Fruit fly (Drosophila melanogaster) whole organism, embryonic: Measurements from ENCODE around the gene Amacr.

Source experiments
- C15 ChIP-seq: fragments of 200-800 bp; sonication (Bioruptor generic); IDR thresholded peaks from 3 replicates; pipeline ENCODE4 v1.3.6; 2022; ENCODE audit warnings: missing biosample characterization, missing genetic modification characterization
- CG10267 ChIP-seq: fragments of 200-800 bp; sonication (Bioruptor generic); optimal IDR thresholded peaks from 2 replicates; lab custom pipeline; 2018; ENCODE audit warnings: missing biosample characterization, mild to moderate bottlenecking, missing genetic modification characterization, moderate library complexity
- CG10979 ChIP-seq: fragments of 200-800 bp; sonication (Bioruptor generic); optimal IDR thresholded peaks from 2 replicates; lab custom pipeline; 2018; ENCODE audit warnings: missing biosample characterization, mild to moderate bottlenecking, missing genetic modification characterization, moderate library complexity
- CG11560 ChIP-seq: fragments of 200-800 bp; sonication (Bioruptor generic); IDR thresholded peaks from 3 replicates; pipeline ENCODE4 v1.3.6; 2022; ENCODE audit warnings: missing biosample characterization, missing genetic modification characterization
- CG12299 ChIP-seq: fragments of 200-800 bp; sonication (Bioruptor generic); optimal IDR thresholded peaks from 2 replicates; lab custom pipeline; 2018; ENCODE audit warnings: missing biosample characterization, mild to moderate bottlenecking, missing genetic modification characterization
- CG13424 ChIP-seq: fragments of 200-800 bp; sonication (Bioruptor generic); optimal IDR thresholded peaks from 2 replicates; lab custom pipeline; 2019; ENCODE audit warnings: missing biosample characterization, mild to moderate bottlenecking, missing genetic modification characterization, moderate library complexity
- CG13894 ChIP-seq: fragments of 200-800 bp; sonication (Bioruptor generic); optimal IDR thresholded peaks from 3 replicates; lab custom pipeline; 2018; ENCODE audit warnings: missing biosample characterization, mild to moderate bottlenecking, missing genetic modification characterization, moderate library complexity
- CG17328 ChIP-seq: fragments of 200-800 bp; sonication (Bioruptor generic); IDR thresholded peaks from 2 replicates; pipeline ENCODE4 v1.3.6; 2022; ENCODE audit warnings: missing biosample characterization, missing genetic modification characterization
- CG31224 ChIP-seq: fragments of 200-800 bp; sonication (Bioruptor generic); IDR thresholded peaks from 2 replicates; pipeline ENCODE4 v1.3.6; 2022; ENCODE audit warnings: missing biosample characterization, missing genetic modification characterization
- CG31365 ChIP-seq: fragments of 200-800 bp; sonication (Bioruptor generic); optimal IDR thresholded peaks from 2 replicates; lab custom pipeline; 2018; ENCODE audit warnings: missing biosample characterization, mild to moderate bottlenecking, missing genetic modification characterization
- CG4360 ChIP-seq: fragments of 200-800 bp; sonication (Bioruptor generic); IDR thresholded peaks from 2 replicates; pipeline ENCODE4 v1.3.6; 2022; ENCODE audit warnings: missing biosample characterization, missing genetic modification characterization
- CG7556 ChIP-seq: fragments of 200-800 bp; sonication (Bioruptor generic); optimal IDR thresholded peaks from 2 replicates; lab custom pipeline; 2017; ENCODE audit warnings: missing biosample characterization, mild to moderate bottlenecking, missing genetic modification characterization
- CG7745 ChIP-seq: fragments of 200-800 bp; sonication (Bioruptor generic); optimal IDR thresholded peaks from 2 replicates; lab custom pipeline; 2018; ENCODE audit warnings: missing biosample characterization, mild to moderate bottlenecking, missing genetic modification characterization, moderate library complexity
- CG8089 ChIP-seq: fragments of 200-800 bp; sonication (Bioruptor generic); optimal IDR thresholded peaks from 3 replicates; lab custom pipeline; 2016; ENCODE audit warnings: missing biosample characterization, missing genetic modification characterization
- CG9609 ChIP-seq: fragments of 200-800 bp; sonication (Bioruptor generic); optimal IDR thresholded peaks from 3 replicates; lab custom pipeline; 2016; ENCODE audit warnings: missing biosample characterization, missing genetic modification characterization
- D19A ChIP-seq: fragments of 200-800 bp; optimal IDR thresholded peaks from 3 replicates; lab custom pipeline; 2019; ENCODE audit warnings: missing biosample characterization, mild to moderate bottlenecking, missing genetic modification characterization, moderate library complexity
- Dll ChIP-seq: fragments of 200-800 bp; sonication (Bioruptor generic); IDR thresholded peaks from 4 replicates; pipeline ENCODE4 v1.3.6; 2022; ENCODE audit warnings: missing biosample characterization, missing genetic modification characterization; ENCODE audit not compliant: partially characterized antibody
- HLH4C ChIP-seq: fragments of 200-800 bp; sonication (Bioruptor generic); IDR thresholded peaks from 3 replicates; pipeline ENCODE4 v1.3.6; 2022; ENCODE audit warnings: missing biosample characterization, missing genetic modification characterization; ENCODE audit not compliant: partially characterized antibody
- Jarid2 ChIP-seq: fragments of 200-800 bp; sonication (Bioruptor generic); optimal IDR thresholded peaks from 3 replicates; lab custom pipeline; 2017; ENCODE audit warnings: mild to moderate bottlenecking, missing biosample characterization, missing genetic modification reagents, missing genetic modification characterization
- Max ChIP-seq: fragments of 200-800 bp; sonication (Bioruptor generic); optimal IDR thresholded peaks from 2 replicates; lab custom pipeline; 2016; ENCODE audit warnings: missing biosample characterization, mild to moderate bottlenecking, missing genetic modification characterization
- Med ChIP-seq: fragments of 200-800 bp; sonication (Bioruptor generic); peaks from one replicate; lab custom pipeline; 2016; ENCODE audit warnings: missing biosample characterization, missing genetic modification characterization, mild to moderate bottlenecking, inconsistent platforms, moderate library complexity
- Meics ChIP-seq: fragments of 200-800 bp; sonication (Bioruptor generic); optimal IDR thresholded peaks from 2 replicates; lab custom pipeline; 2017; ENCODE audit warnings: missing biosample characterization, mild to moderate bottlenecking, missing genetic modification characterization
- Mes4 ChIP-seq: fragments of 200-800 bp; sonication (Bioruptor generic); optimal IDR thresholded peaks from 2 replicates; lab custom pipeline; 2016; ENCODE audit warnings: missing biosample characterization, missing genetic modification characterization
- NFAT ChIP-seq: fragments of 200-800 bp; sonication (Bioruptor generic); IDR thresholded peaks from 2 replicates; pipeline ENCODE4 v1.3.6; 2022; ENCODE audit warnings: missing biosample characterization, missing genetic modification characterization
- Oli ChIP-seq: fragments of 200-800 bp; sonication (Bioruptor generic); optimal IDR thresholded peaks from 2 replicates; lab custom pipeline; 2018; ENCODE audit warnings: missing biosample characterization, mild to moderate bottlenecking, missing genetic modification characterization, moderate library complexity
- PHDP ChIP-seq: fragments of 200-800 bp; sonication (Bioruptor generic); optimal IDR thresholded peaks from 3 replicates; lab custom pipeline; 2018; ENCODE audit warnings: missing biosample characterization, mild to moderate bottlenecking, missing genetic modification characterization, moderate library complexity
- Ptx1 ChIP-seq: fragments of 200-800 bp; sonication (Bioruptor generic); IDR thresholded peaks from 2 replicates; pipeline ENCODE4 v1.3.6; 2022; ENCODE audit warnings: missing biosample characterization, missing genetic modification characterization
- Sry-β ChIP-seq: fragments of 200-800 bp; sonication (Bioruptor generic); optimal IDR thresholded peaks from 2 replicates; lab custom pipeline; 2018; ENCODE audit warnings: missing biosample characterization, mild to moderate bottlenecking, missing genetic modification characterization, moderate library complexity
- ase ChIP-seq: fragments of 200-800 bp; sonication (Bioruptor generic); IDR thresholded peaks from 3 replicates; pipeline ENCODE4 v1.3.6; 2022; ENCODE audit warnings: missing biosample characterization, missing genetic modification characterization
- bcd ChIP-seq: fragments of 200-800 bp; sonication (Bioruptor generic); optimal IDR thresholded peaks from 2 replicates; lab custom pipeline; 2017; ENCODE audit warnings: missing biosample characterization, mild to moderate bottlenecking, missing genetic modification characterization
- btn ChIP-seq: fragments of 200-800 bp; sonication (Bioruptor generic); optimal IDR thresholded peaks from 2 replicates; lab custom pipeline; 2016; ENCODE audit warnings: missing biosample characterization, missing genetic modification characterization
- chif ChIP-seq, 2 experiments: fragments of 200-800 bp; sonication (Bioruptor generic); optimal IDR thresholded peaks; 3 replicates each; lab custom pipeline; 2016; ENCODE audit warnings: missing biosample characterization in 2 of 2, missing genetic modification characterization in 2 of 2
- gcm ChIP-seq: fragments of 200-800 bp; sonication (Bioruptor generic); optimal IDR thresholded peaks from 2 replicates; lab custom pipeline; 2019; ENCODE audit warnings: missing biosample characterization, mild to moderate bottlenecking, missing genetic modification characterization, moderate library complexity
- gfzf ChIP-seq: fragments of 200-800 bp; sonication (Bioruptor generic); optimal IDR thresholded peaks from 2 replicates; lab custom pipeline; 2016; ENCODE audit warnings: missing biosample characterization, mild to moderate bottlenecking, missing genetic modification characterization, moderate library complexity
- ham ChIP-seq: fragments of 200-800 bp; sonication (Bioruptor generic); IDR thresholded peaks from 2 replicates; pipeline ENCODE4 v1.3.6; 2022; ENCODE audit warnings: missing biosample characterization, missing genetic modification characterization
- kni ChIP-seq: fragments of 200-800 bp; sonication (Bioruptor generic); optimal IDR thresholded peaks from 3 replicates; lab custom pipeline; 2017; ENCODE audit warnings: mild to moderate bottlenecking, missing biosample characterization, missing genetic modification reagents, missing genetic modification characterization
- lov ChIP-seq, 2 experiments: fragments of 200-800 bp in 1 of 2; fragments of >200 bp in 1 of 2; sonication (Bioruptor generic) in 1 of 2; IDR thresholded peaks in 1 of 2; optimal IDR thresholded peaks in 1 of 2; 2 replicates in 1 of 2; 3 replicates in 1 of 2; pipeline versions ENCODE4 v1.3.6 to Lab custom; 2017 to 2022; ENCODE audit warnings: missing biosample characterization in 1 of 2, missing genetic modification characterization in 1 of 2
- luna ChIP-seq: fragments of 200-800 bp; sonication (Bioruptor generic); optimal IDR thresholded peaks from 2 replicates; lab custom pipeline; 2016; ENCODE audit warnings: missing biosample characterization, missing genetic modification characterization
- odd ChIP-seq: fragments of 200-800 bp; sonication (Bioruptor generic); optimal IDR thresholded peaks from 2 replicates; lab custom pipeline; 2017; ENCODE audit warnings: missing biosample characterization, mild to moderate bottlenecking, missing genetic modification characterization
- onecut ChIP-seq: fragments of 200-800 bp; sonication (Bioruptor generic); IDR thresholded peaks from 2 replicates; pipeline ENCODE4 v1.3.6; 2022; ENCODE audit warnings: missing biosample characterization, missing genetic modification characterization
- pho ChIP-seq: fragments of 200-800 bp; sonication (Bioruptor generic); optimal IDR thresholded peaks from 2 replicates; lab custom pipeline; 2016; ENCODE audit warnings: missing biosample characterization, missing genetic modification characterization
- repo ChIP-seq: fragments of 200-800 bp; sonication (Bioruptor generic); optimal IDR thresholded peaks from 2 replicates; lab custom pipeline; 2016; ENCODE audit warnings: missing biosample characterization, missing genetic modification characterization
- schlank ChIP-seq: fragments of 200-800 bp; sonication (Bioruptor generic); optimal IDR thresholded peaks from 2 replicates; lab custom pipeline; 2018; ENCODE audit warnings: missing biosample characterization, mild to moderate bottlenecking, missing genetic modification characterization
- sens-2 ChIP-seq: fragments of 200-800 bp; sonication (Bioruptor generic); IDR thresholded peaks from 2 replicates; pipeline ENCODE4 v1.3.6; 2022; ENCODE audit warnings: missing biosample characterization, missing genetic modification characterization
- stc ChIP-seq: fragments of 200-800 bp; sonication (Bioruptor generic); IDR thresholded peaks from 2 replicates; pipeline ENCODE4 v1.3.6; 2022; ENCODE audit warnings: missing biosample characterization, missing genetic modification characterization
- tll ChIP-seq, 2 experiments: fragments of 200-800 bp in 1 of 2; fragments of >200 bp in 1 of 2; sonication (Bioruptor generic) in 1 of 2; optimal IDR thresholded peaks; 2 replicates each; lab custom pipeline; 2017 to 2019; ENCODE audit warnings: missing biosample characterization in 2 of 2, missing genetic modification characterization in 2 of 2, mild to moderate bottlenecking in 1 of 2, moderate library complexity in 1 of 2
- unpg ChIP-seq: fragments of 200-800 bp; sonication (Bioruptor generic); optimal IDR thresholded peaks from 3 replicates; lab custom pipeline; 2018; ENCODE audit warnings: missing biosample characterization, mild to moderate bottlenecking, missing genetic modification characterization, moderate library complexity
- zf30C ChIP-seq: fragments of 200-800 bp; sonication (Bioruptor generic); optimal IDR thresholded peaks from 3 replicates; lab custom pipeline; 2018; ENCODE audit warnings: missing biosample characterization, mild to moderate bottlenecking, missing genetic modification characterization
- zfh2 ChIP-seq: fragments of 200-800 bp; sonication (Bioruptor generic); optimal IDR thresholded peaks from 2 replicates; lab custom pipeline; 2016; ENCODE audit warnings: missing biosample characterization, missing genetic modification characterization

The Amacr gene

dm6 chr2L:20780768-20781167 is 28.6 kb upstream of the Amacr start (continued):
- TF ChIP-seq chif (GFP tag; optimal IDR thresholded peaks at IDR 0.05; lab: Kevin White, UChicago) = peak; percentile 14 to 49
- TF ChIP-seq zfh2 (GFP tag; lab: Kevin White, UChicago) = no peak
- no peak for TF ChIP-seq gfzf (GFP tag; lab: Kevin White, UChicago)
- peak; percentile 34 for TF ChIP-seq Max
- TF ChIP-seq schlank (tag; lab: Kevin White, UChicago) = peak; percentile 86
- 0 out of 3 replicates have a peak, but pooled peaks have one; percentile 12 for TF ChIP-seq ase (GFP tag; lab: Robert Waterston, UW)
- TF ChIP-seq CG10979 (tag; lab: Kevin White, UChicago) = peak; percentile 11
- TF ChIP-seq CG4360 (GFP tag; lab: Robert Waterston, UW) = peak; percentile 53; the same call in 1 of the 2 replicates
- peak; percentile 50 for TF ChIP-seq CG8089
- TF ChIP-seq tll (GFP tag; optimal IDR thresholded peaks at IDR 0.05; lab: Kevin White, UChicago) = peak in 1 of 2 experiments; percentile 88
- TF ChIP-seq stc (GFP tag; lab: Robert Waterston, UW) = peak; percentile 10; the same call in 1 of the 2 replicates
- TF ChIP-seq Sry-β (GFP tag; lab: Kevin White, UChicago) = peak; percentile 13
- peak; percentile 58 for TF ChIP-seq unpg
- peak; percentile 33 for TF ChIP-seq gcm (GFP tag; lab: Kevin White, UChicago)
- TF ChIP-seq CG31365 (tag; lab: Kevin White, UChicago) = peak; percentile 58
- TF ChIP-seq CG11560 = no peak
- no peak for TF ChIP-seq Dll (GFP tag; lab: Robert Waterston, UW)
- no peak for TF ChIP-seq C15 (GFP tag; lab: Robert Waterston, UW)
- TF ChIP-seq CG13894 = peak; percentile 37
- TF ChIP-seq D19A (tag; lab: Kevin White, UChicago) = peak; percentile 29
- no peak for TF ChIP-seq HLH4C (GFP tag; lab: Robert Waterston, UW)
- TF ChIP-seq btn = peak; percentile 71
- no peak for TF ChIP-seq zf30C (GFP tag; lab: Kevin White, UChicago)
- TF ChIP-seq NFAT (GFP tag; lab: Robert Waterston, UW) = peak; percentile 42; the same call in 1 of the 2 replicates
- TF ChIP-seq lov (optimal IDR thresholded peaks at IDR 0.05; lab: Kevin White, UChicago) = no peak
- no peak for TF ChIP-seq lov (GFP tag; IDR thresholded peaks at IDR 0.05; lab: Robert Waterston, UW)
- peak; percentile 16 for TF ChIP-seq CG10267
- TF ChIP-seq ham = peak; percentile 24; the same call in 1 of the 2 replicates
- TF ChIP-seq Meics (GFP tag; lab: Kevin White, UChicago) = peak; percentile 73
- TF ChIP-seq CG13424 = peak; percentile 58
- TF ChIP-seq repo (GFP tag; lab: Kevin White, UChicago) = peak; percentile 12
- no peak for TF ChIP-seq CG31224
- peak; percentile 56 for TF ChIP-seq bcd (GFP tag; lab: Kevin White, UChicago)
- peak; percentile 30 for TF ChIP-seq CG12299
- peak; percentile 16 for TF ChIP-seq CG7745
- peak; percentile 28 for TF ChIP-seq Oli (tag; lab: Kevin White, UChicago)
- TF ChIP-seq PHDP (tag; lab: Kevin White, UChicago) = peak; percentile 54
- TF ChIP-seq Jarid2 (GFP tag; lab: Kevin White, UChicago) = peak; percentile 32
- TF ChIP-seq CG17328 (GFP tag; lab: Robert Waterston, UW) = peak; percentile 59
- TF ChIP-seq CG7556 (GFP tag; lab: Kevin White, UChicago) = peak; percentile 67
- peak; percentile 95 for TF ChIP-seq Med
- no peak for TF ChIP-seq sens-2 (GFP tag; lab: Robert Waterston, UW)
- no peak for TF ChIP-seq luna (GFP tag; lab: Kevin White, UChicago)
- peak; percentile 48 for TF ChIP-seq CG9609 (GFP tag; lab: Kevin White, UChicago)
- peak; percentile 30; the same call in 1 of the 2 replicates for TF ChIP-seq Ptx1 (GFP tag; lab: Robert Waterston, UW)
- TF ChIP-seq Mes4 (GFP tag; lab: Kevin White, UChicago) = peak; percentile 42
- peak; percentile 72 for TF ChIP-seq onecut
- TF ChIP-seq odd (GFP tag; lab: Kevin White, UChicago) = peak; percentile 72
- TF ChIP-seq kni (GFP tag; lab: Kevin White, UChicago) = peak; percentile 76
- peak; percentile 4 for TF ChIP-seq pho (GFP tag; lab: Kevin White, UChicago)
